Worm (Caenorhabditis elegans) whole organism, late embryonic: ENCODE results near the gene lgc-23.

Experiments
- C08G9.2 ChIP-seq: sonication (generic microtip); optimal IDR thresholded peaks from 2 replicates; lab custom pipeline; 2016; ENCODE audit warnings: mild to moderate bottlenecking, missing genetic modification characterization, moderate library complexity, missing compliant biosample characterization
- C38D4.7 ChIP-seq: fragments of 200-800 bp; sonication (Bioruptor generic); optimal IDR thresholded peaks from 2 replicates; lab custom pipeline; 2018; ENCODE audit warnings: mild to moderate bottlenecking, missing genetic modification characterization, moderate library complexity, missing compliant biosample characterization
- K09A11.1 ChIP-seq: sonication (generic microtip); optimal IDR thresholded peaks from 2 replicates; lab custom pipeline; 2017; ENCODE audit warnings: antibody characterized with exemption, mild to moderate bottlenecking, missing genetic modification characterization, missing compliant biosample characterization; ENCODE audit not compliant: insufficient read depth
- T23F11.4 ChIP-seq: fragments of 200-800 bp; sonication (Bioruptor generic); optimal IDR thresholded peaks from 2 replicates; lab custom pipeline; 2018; ENCODE audit warnings: mild to moderate bottlenecking, missing genetic modification characterization, missing compliant biosample characterization
- Y22D7AL.16 ChIP-seq: sonication (generic microtip); optimal IDR thresholded peaks from 2 replicates; lab custom pipeline; 2016; ENCODE audit warnings: missing genetic modification characterization, missing compliant biosample characterization
- ahr-1 ChIP-seq: sonication (generic microtip); optimal IDR thresholded peaks from 2 replicates; lab custom pipeline; 2016; ENCODE audit warnings: missing genetic modification characterization, missing compliant biosample characterization
- ama-1 ChIP-seq: fragments of 150-350 bp; optimal IDR thresholded peaks from 2 replicates; lab custom pipeline; 2014
- ceh-14 ChIP-seq: sonication (generic microtip); optimal IDR thresholded peaks from 2 replicates; lab custom pipeline; 2016; ENCODE audit warnings: missing genotype, missing genetic modification characterization, missing compliant biosample characterization
- ceh-18 ChIP-seq: sonication (generic microtip); optimal IDR thresholded peaks from 2 replicates; lab custom pipeline; 2016; ENCODE audit warnings: missing genetic modification characterization, missing compliant biosample characterization
- ceh-22 ChIP-seq: sonication (generic microtip); optimal IDR thresholded peaks from 2 replicates; lab custom pipeline; 2017; ENCODE audit warnings: missing biosample characterization, missing genetic modification characterization
- ceh-30 ChIP-seq: fragments of 150-350 bp; optimal IDR thresholded peaks from 2 replicates; lab custom pipeline; 2014; ENCODE audit warnings: missing biosample characterization, missing genetic modification characterization
- ceh-31 ChIP-seq: sonication (generic microtip); optimal IDR thresholded peaks from 2 replicates; lab custom pipeline; 2016; ENCODE audit warnings: missing genetic modification characterization, missing compliant biosample characterization
- ceh-34 ChIP-seq: sonication (generic microtip); optimal IDR thresholded peaks from 2 replicates; lab custom pipeline; 2016; ENCODE audit warnings: mild to moderate bottlenecking, missing genetic modification characterization, missing compliant biosample characterization
- ceh-6 ChIP-seq: fragments of 200-800 bp; sonication (Bioruptor generic); optimal IDR thresholded peaks from 2 replicates; lab custom pipeline; 2018; ENCODE audit warnings: mild to moderate bottlenecking, missing genetic modification characterization, missing compliant biosample characterization
- ceh-9 ChIP-seq: sonication (generic microtip); optimal IDR thresholded peaks from 2 replicates; lab custom pipeline; 2016; ENCODE audit warnings: mild to moderate bottlenecking, missing genetic modification characterization, inconsistent platforms, missing compliant biosample characterization
- dve-1 ChIP-seq: sonication (generic microtip); optimal IDR thresholded peaks from 2 replicates; lab custom pipeline; 2017; ENCODE audit warnings: antibody characterized with exemption, mild to moderate bottlenecking, missing genetic modification characterization, missing compliant biosample characterization
- elt-4 ChIP-seq: sonication (generic microtip); optimal IDR thresholded peaks from 2 replicates; lab custom pipeline; 2016; ENCODE audit warnings: missing genetic modification characterization, missing compliant biosample characterization
- fax-1 ChIP-seq: sonication (generic microtip); optimal IDR thresholded peaks from 2 replicates; lab custom pipeline; 2016; ENCODE audit warnings: missing genotype, missing genetic modification characterization, missing compliant biosample characterization
- fkh-6 ChIP-seq: sonication (generic microtip); optimal IDR thresholded peaks from 2 replicates; lab custom pipeline; 2016; ENCODE audit warnings: missing genetic modification characterization, missing compliant biosample characterization
- gmeb-2 ChIP-seq: sonication (generic microtip); optimal IDR thresholded peaks from 2 replicates; lab custom pipeline; 2016; ENCODE audit warnings: missing genetic modification characterization, inconsistent platforms, missing compliant biosample characterization
- hlh-13 ChIP-seq: fragments of 200-800 bp; sonication (Bioruptor generic); optimal IDR thresholded peaks from 2 replicates; lab custom pipeline; 2018; ENCODE audit warnings: mild to moderate bottlenecking, missing genetic modification characterization, missing compliant biosample characterization
- hlh-30 ChIP-seq: sonication (generic microtip); optimal IDR thresholded peaks from 2 replicates; lab custom pipeline; 2017; ENCODE audit warnings: antibody characterized with exemption, missing genetic modification characterization, missing compliant biosample characterization; ENCODE audit not compliant: insufficient read depth
- hlh-6 ChIP-seq: sonication (generic microtip); optimal IDR thresholded peaks from 2 replicates; lab custom pipeline; 2016; ENCODE audit warnings: missing genotype, missing genetic modification characterization, missing compliant biosample characterization
- hlh-8 ChIP-seq: sonication (generic microtip); optimal IDR thresholded peaks from 2 replicates; lab custom pipeline; 2016; ENCODE audit warnings: missing genotype, missing genetic modification characterization, missing compliant biosample characterization
- nfya-1 ChIP-seq: sonication (generic microtip); optimal IDR thresholded peaks from 2 replicates; lab custom pipeline; 2017; ENCODE audit warnings: missing genetic modification characterization, mild to moderate bottlenecking, missing compliant biosample characterization, antibody characterized with exemption, moderate library complexity
- nhr-11 ChIP-seq: fragments of 150-350 bp; optimal IDR thresholded peaks from 2 replicates; lab custom pipeline; 2014; ENCODE audit warnings: missing biosample characterization, missing genetic modification characterization
- npax-4 ChIP-seq: sonication (generic microtip); optimal IDR thresholded peaks from 2 replicates; lab custom pipeline; 2016; ENCODE audit warnings: missing genetic modification characterization, missing compliant biosample characterization
- odd-2 ChIP-seq: sonication (generic microtip); optimal IDR thresholded peaks from 2 replicates; lab custom pipeline; 2017; ENCODE audit warnings: antibody characterized with exemption, mild to moderate bottlenecking, missing genetic modification characterization, missing compliant biosample characterization
- pag-3 ChIP-seq: sonication (generic microtip); optimal IDR thresholded peaks from 2 replicates; lab custom pipeline; 2016; ENCODE audit warnings: missing compliant biosample characterization, missing genetic modification characterization, borderline replicate concordance
- pha-2 ChIP-seq: sonication (generic microtip); optimal IDR thresholded peaks from 2 replicates; lab custom pipeline; 2017; ENCODE audit warnings: mild to moderate bottlenecking, missing genetic modification characterization, missing compliant biosample characterization
- pros-1 ChIP-seq: fragments of 150-350 bp; optimal IDR thresholded peaks from 2 replicates; lab custom pipeline; 2014; ENCODE audit warnings: missing biosample characterization, missing genetic modification reagents, missing genetic modification characterization
- ref-2 ChIP-seq: sonication (generic microtip); optimal IDR thresholded peaks from 2 replicates; lab custom pipeline; 2016; ENCODE audit warnings: missing genetic modification characterization, missing compliant biosample characterization
- sdc-2 ChIP-seq: sonication (generic microtip); optimal IDR thresholded peaks from 2 replicates; lab custom pipeline; 2016; ENCODE audit warnings: missing genotype, missing genetic modification characterization, missing compliant biosample characterization
- tbx-2 ChIP-seq: sonication (generic microtip); optimal IDR thresholded peaks from 2 replicates; lab custom pipeline; 2016; ENCODE audit warnings: missing genetic modification characterization, missing compliant biosample characterization
- tbx-7 ChIP-seq: sonication (generic microtip); optimal IDR thresholded peaks from 2 replicates; lab custom pipeline; 2016; ENCODE audit warnings: missing genotype, missing genetic modification characterization, missing compliant biosample characterization
- ttx-3 ChIP-seq: sonication (generic microtip); optimal IDR thresholded peaks from 2 replicates; lab custom pipeline; 2016; ENCODE audit warnings: missing genetic modification reagents, missing genetic modification characterization, missing compliant biosample characterization
- unc-3 ChIP-seq, 2 experiments: fragments of 200-800 bp in 1 of 2; sonication (Bioruptor generic) in 1 of 2; sonication (generic microtip) in 1 of 2; conservative IDR thresholded peaks in 1 of 2; optimal IDR thresholded peaks in 1 of 2; 2 replicates each; pipeline versions ENCODE4 v1.3.6 to Lab custom; 2016 to 2022; ENCODE audit warnings: missing compliant biosample characterization in 2 of 2, missing genetic modification characterization in 2 of 2, missing genetic modification reagents in 1 of 2
- unc-42 ChIP-seq: sonication (generic microtip); optimal IDR thresholded peaks from 2 replicates; lab custom pipeline; 2016; ENCODE audit warnings: missing genotype, missing genetic modification characterization, missing compliant biosample characterization
- unc-55 ChIP-seq: sonication (generic microtip); optimal IDR thresholded peaks from 2 replicates; lab custom pipeline; 2017; ENCODE audit warnings: missing biosample characterization, missing genetic modification reagents, missing genetic modification characterization
- unc-86 ChIP-seq: sonication (generic microtip); optimal IDR thresholded peaks from 2 replicates; lab custom pipeline; 2016; ENCODE audit warnings: missing genetic modification characterization, missing compliant biosample characterization
- ztf-16 ChIP-seq: sonication (generic microtip); optimal IDR thresholded peaks from 2 replicates; lab custom pipeline; 2017; ENCODE audit warnings: missing genetic modification characterization, missing compliant biosample characterization

lgc-23 gene

ce11 chrX:12080581-12081162 is 15.7 kb downstream of the lgc-23 start:
- TF ChIP-seq nfya-1 (tag; lab: Kevin White, UChicago): peak; percentile 3
- TF ChIP-seq ceh-31 (tag; lab: Kevin White, UChicago): peak; percentile 40
- TF ChIP-seq ceh-22 (tag; lab: Kevin White, UChicago): no peak

DNA sequence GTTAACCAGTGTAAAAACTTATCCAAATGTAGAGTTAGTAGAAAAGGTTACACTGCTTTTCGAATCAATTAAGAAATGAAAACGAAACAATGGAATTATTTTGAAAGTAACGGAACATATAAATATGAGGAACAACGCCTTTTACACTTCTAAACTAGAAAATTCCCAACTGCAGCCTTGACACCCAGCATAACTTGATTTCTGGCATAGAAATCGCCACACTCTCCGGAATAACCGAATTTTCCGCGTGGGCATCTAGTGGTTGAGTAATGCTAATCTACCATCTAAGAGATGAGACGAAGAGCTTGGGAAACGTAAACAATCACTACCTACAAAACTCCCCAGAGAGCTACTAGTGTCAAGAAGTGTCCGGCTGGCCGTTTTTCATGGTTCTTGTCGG is 16.2 kb downstream of the lgc-23 start:
- no peak for TF ChIP-seq ceh-18 (tag; lab: Kevin White, UChicago)
- TF ChIP-seq unc-42 (tag; lab: Kevin White, UChicago): peak; percentile 66
- TF ChIP-seq ama-1 (lab: Kevin White, UChicago): no peak

ce11 chrX:12082813-12083212 is 17.8 kb downstream of the lgc-23 start:
- peak; percentile 50 for TF ChIP-seq nfya-1 (tag; lab: Kevin White, UChicago)
- TF ChIP-seq elt-4 (tag; lab: Kevin White, UChicago): peak; percentile 23
- TF ChIP-seq unc-42 (tag; lab: Kevin White, UChicago): peak; percentile 99
- TF ChIP-seq T23F11.4 (GFP tag; lab: Kevin White, UChicago): no peak
- no peak for TF ChIP-seq hlh-6 (tag; lab: Kevin White, UChicago)
- TF ChIP-seq ceh-14 (tag; lab: Kevin White, UChicago): peak; percentile 86
- TF ChIP-seq ceh-31 (tag; lab: Kevin White, UChicago): peak; percentile 40

- no peak for TF ChIP-seq pros-1 (tag; lab: Kevin White, UChicago)
- TF ChIP-seq tbx-2 (tag; lab: Kevin White, UChicago): no peak
- TF ChIP-seq ahr-1 (tag; lab: Kevin White, UChicago): no peak
- peak; percentile 15 for TF ChIP-seq nfya-1 (tag; lab: Kevin White, UChicago)
- TF ChIP-seq pag-3 (tag; lab: Kevin White, UChicago): no peak
- TF ChIP-seq npax-4: no peak
- TF ChIP-seq C08G9.2 (tag; lab: Kevin White, UChicago): peak; percentile 19
- peak; percentile 4 for TF ChIP-seq ceh-34 (tag; lab: Kevin White, UChicago)
- TF ChIP-seq hlh-30 (tag; lab: Kevin White, UChicago): no peak
- TF ChIP-seq unc-55: no peak
- no peak for TF ChIP-seq hlh-13 (GFP tag; lab: Kevin White, UChicago)
- TF ChIP-seq odd-2: no peak
- peak; percentile 4 for TF ChIP-seq ceh-6 (GFP tag; lab: Kevin White, UChicago)
- no peak for TF ChIP-seq pha-2 (tag; lab: Kevin White, UChicago)
- no peak for TF ChIP-seq gmeb-2
- peak; percentile 61 for TF ChIP-seq ceh-31 (tag; lab: Kevin White, UChicago)
- TF ChIP-seq C38D4.7 (GFP tag; lab: Kevin White, UChicago): no peak
- TF ChIP-seq elt-4 (tag; lab: Kevin White, UChicago): peak; percentile 78
- no peak for TF ChIP-seq T23F11.4 (GFP tag; lab: Kevin White, UChicago)
- TF ChIP-seq, all 69 proteins: peak for 6
These were observed 21.3 kb downstream of the lgc-23 start for ce11 chrX:12086297-12086696.

DNA sequence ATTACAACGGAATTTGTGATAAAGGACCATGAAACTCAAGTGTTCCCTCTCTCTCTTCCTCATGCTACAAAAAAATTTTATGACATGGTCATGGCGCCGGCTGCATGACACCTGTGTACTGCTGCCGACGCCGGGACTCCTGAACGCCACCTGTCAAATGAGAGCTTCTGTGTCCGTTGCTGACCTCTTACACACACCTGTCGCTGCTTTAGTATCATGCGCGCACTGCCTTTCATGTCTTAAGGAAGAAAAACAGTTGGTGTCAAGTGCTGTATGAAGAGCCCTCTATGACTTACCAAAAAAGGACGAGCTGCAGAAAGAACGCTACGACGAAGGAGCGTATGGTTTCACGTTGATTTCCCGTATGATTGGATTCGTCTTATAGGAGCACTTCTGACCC is 27.6 kb downstream of the lgc-23 start:
- TF ChIP-seq ceh-34 (tag; lab: Kevin White, UChicago) (no peak), ceh-30 (tag; lab: Kevin White, UChicago) (no peak), sdc-2 (no peak), tbx-7 (tag; lab: Kevin White, UChicago) (no peak), ztf-16 (no peak), nhr-11 (no peak), C08G9.2 (tag; lab: Kevin White, UChicago) (no peak)

DNA sequence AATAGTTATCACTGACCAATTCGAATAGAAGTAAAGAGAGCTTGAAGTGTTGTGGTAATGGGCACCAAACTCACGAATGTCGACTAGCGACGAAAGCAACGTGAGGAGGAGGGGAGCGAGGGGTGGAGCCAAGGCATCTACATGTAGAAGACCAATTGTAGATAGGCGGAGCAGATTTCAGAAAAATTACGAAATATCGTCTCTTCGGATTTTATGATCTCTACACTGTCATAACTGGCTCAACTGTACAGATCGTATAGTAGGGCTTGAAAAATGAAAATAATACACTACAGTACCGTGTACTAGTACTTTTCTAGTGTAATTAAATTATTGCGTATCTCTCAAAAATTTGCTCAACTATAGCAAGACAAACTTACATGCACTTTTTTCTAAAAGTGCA is 28.0 kb downstream of the lgc-23 start, which contains the start of gene W03G11.4:
Gene W03G11.4, minus strand, starts transcription at position 101 of the 400 bp plus-strand sequence.
- TF ChIP-seq dve-1 (tag; lab: Kevin White, UChicago) (no peak), ahr-1 (tag; lab: Kevin White, UChicago) (no peak), C08G9.2 (tag; lab: Kevin White, UChicago) (no peak), ceh-9 (no peak), K09A11.1 (tag; lab: Kevin White, UChicago) (no peak), npax-4 (no peak), fax-1 (tag; lab: Kevin White, UChicago) (no peak), hlh-8 (tag; lab: Kevin White, UChicago) (no peak), Y22D7AL.16 (no peak), fkh-6 (tag; lab: Kevin White, UChicago) (no peak), unc-86 (no peak), ref-2 (no peak), ama-1 (lab: Kevin White, UChicago) (no peak), unc-3 (GFP tag; conservative IDR thresholded peaks at IDR 0.05; lab: Robert Waterston, UW) (no peak), unc-3 (tag; optimal IDR thresholded peaks at IDR 0.05; lab: Kevin White, UChicago) (no peak), ttx-3 (tag; lab: Kevin White, UChicago) (no peak)
